Worm (Caenorhabditis elegans) whole organism, mixed stage, embryonic: ENCODE measurements around the gene F02H6.6.

Source experiments
- lin-13 ChIP-seq: fragments of 150-350 bp; optimal IDR thresholded peaks from 2 replicates; lab custom pipeline; 2014; ENCODE audit warnings: missing biosample characterization, missing genetic modification characterization
- mep-1 ChIP-seq: fragments of 150-350 bp; optimal IDR thresholded peaks from 2 replicates; lab custom pipeline; 2017; ENCODE audit warnings: missing biosample characterization, missing genetic modification reagents, missing genetic modification characterization, inconsistent platforms
- unc-62 ChIP-seq: fragments of 150-350 bp; optimal IDR thresholded peaks from 2 replicates; lab custom pipeline; 2014; ENCODE audit warnings: missing biosample characterization, missing genetic modification reagents, missing genetic modification characterization

DNA sequence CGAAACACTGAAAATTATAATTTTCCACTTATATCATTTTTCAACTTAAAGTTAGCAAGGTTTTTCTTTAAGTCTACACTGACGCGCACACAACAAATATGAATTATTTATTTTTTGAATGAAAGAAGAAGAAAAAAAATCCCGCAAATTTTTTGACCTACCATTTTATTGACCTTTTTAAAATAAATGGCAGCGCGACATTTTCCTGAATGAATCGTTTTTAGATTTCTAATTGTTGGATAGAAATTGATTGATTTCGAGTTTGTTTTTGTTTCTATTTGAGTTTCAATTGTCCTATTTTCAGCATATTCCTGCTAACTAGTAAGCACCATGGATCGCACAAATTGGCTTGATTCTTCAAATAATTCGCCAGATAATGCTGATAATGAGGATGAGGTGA, 37.5 kb downstream of the F02H6.6 start, which contains the start of gene K01G12.3:
- no peak for TF ChIP-seq unc-62 (GFP tag; lab: Kevin White, UChicago)
- TF ChIP-seq lin-13 (tag; lab: Kevin White, UChicago) = no peak
- TF ChIP-seq mep-1 = no peak
